Fruit fly (Drosophila melanogaster) whole organism, embryonic: ENCODE measurements around the gene TfAP-2.

ENCODE experiments used
- BEAF-32 ChIP-seq: fragments of 200-800 bp; sonication (Bioruptor generic); optimal IDR thresholded peaks from 3 replicates; lab custom pipeline; 2017; ENCODE audit warnings: missing biosample characterization, missing genetic modification characterization, mild to moderate bottlenecking, moderate library complexity, missing genetic modification reagents
- Bdp1 ChIP-seq: fragments of 200-800 bp; sonication (Bioruptor generic); optimal IDR thresholded peaks from 3 replicates; lab custom pipeline; 2016; ENCODE audit warnings: missing biosample characterization, missing genetic modification characterization
- CG10431 ChIP-seq: fragments of 200-800 bp; sonication (Bioruptor generic); optimal IDR thresholded peaks from 3 replicates; lab custom pipeline; 2018; ENCODE audit warnings: missing biosample characterization, mild to moderate bottlenecking, missing genetic modification characterization
- CG11093 ChIP-seq: fragments of 200-800 bp; sonication (Bioruptor generic); IDR thresholded peaks from 3 replicates; pipeline ENCODE4 v1.3.6; 2022; ENCODE audit warnings: missing biosample characterization, missing genetic modification characterization
- CG12299 ChIP-seq: fragments of 200-800 bp; sonication (Bioruptor generic); optimal IDR thresholded peaks from 2 replicates; lab custom pipeline; 2018; ENCODE audit warnings: missing biosample characterization, mild to moderate bottlenecking, missing genetic modification characterization
- CG14441 ChIP-seq: fragments of 200-800 bp; sonication (Bioruptor generic); IDR thresholded peaks from 2 replicates; pipeline ENCODE4 v1.3.6; 2022; ENCODE audit warnings: missing biosample characterization, missing genetic modification characterization
- CG14667 ChIP-seq: fragments of 200-800 bp; sonication (Bioruptor generic); IDR thresholded peaks from 2 replicates; pipeline ENCODE4 v1.3.6; 2022; ENCODE audit warnings: missing biosample characterization, missing genetic modification characterization
- CG14965 ChIP-seq: fragments of 200-800 bp; sonication (Bioruptor generic); optimal IDR thresholded peaks from 2 replicates; lab custom pipeline; 2016; ENCODE audit warnings: missing biosample characterization, missing genetic modification characterization, borderline replicate concordance
- CG15696 ChIP-seq: fragments of 200-800 bp; sonication (Bioruptor generic); optimal IDR thresholded peaks from 2 replicates; lab custom pipeline; 2019; ENCODE audit warnings: missing biosample characterization, mild to moderate bottlenecking, missing genetic modification characterization, moderate library complexity
- CG1602 ChIP-seq: fragments of 200-800 bp; sonication (Bioruptor generic); optimal IDR thresholded peaks from 3 replicates; lab custom pipeline; 2016; ENCODE audit warnings: missing biosample characterization, missing genetic modification characterization
- CG16863 ChIP-seq: fragments of 200-800 bp; sonication (Bioruptor generic); optimal IDR thresholded peaks from 3 replicates; lab custom pipeline; 2016; ENCODE audit warnings: missing biosample characterization, missing genetic modification characterization
- CG30403 ChIP-seq: fragments of 200-800 bp; sonication (Bioruptor generic); optimal IDR thresholded peaks from 3 replicates; lab custom pipeline; 2016; ENCODE audit warnings: missing biosample characterization, missing genetic modification characterization
- CG3065 ChIP-seq: fragments of 200-800 bp; sonication (Bioruptor generic); optimal IDR thresholded peaks from 2 replicates; lab custom pipeline; 2016; ENCODE audit warnings: missing biosample characterization, missing genetic modification characterization
- CG3281 ChIP-seq: fragments of 200-800 bp; sonication (Bioruptor generic); optimal IDR thresholded peaks from 3 replicates; lab custom pipeline; 2017; ENCODE audit warnings: missing biosample characterization, mild to moderate bottlenecking, missing genetic modification characterization
- CG4360 ChIP-seq: fragments of 200-800 bp; sonication (Bioruptor generic); IDR thresholded peaks from 2 replicates; pipeline ENCODE4 v1.3.6; 2022; ENCODE audit warnings: missing biosample characterization, missing genetic modification characterization
- CG4707 ChIP-seq: fragments of 200-800 bp; sonication (Bioruptor generic); optimal IDR thresholded peaks from 2 replicates; lab custom pipeline; 2018; ENCODE audit warnings: missing biosample characterization, mild to moderate bottlenecking, missing genetic modification characterization, moderate library complexity
- CG6254 ChIP-seq: fragments of 200-800 bp; sonication (Bioruptor generic); optimal IDR thresholded peaks from 3 replicates; lab custom pipeline; 2017; ENCODE audit warnings: mild to moderate bottlenecking, missing biosample characterization, missing genetic modification reagents, missing genetic modification characterization
- CG6689 ChIP-seq: fragments of 200-800 bp; sonication (Bioruptor generic); IDR thresholded peaks from 2 replicates; pipeline ENCODE4 v1.3.6; 2022; ENCODE audit warnings: missing biosample characterization, missing genetic modification characterization
- CG7745 ChIP-seq: fragments of 200-800 bp; sonication (Bioruptor generic); optimal IDR thresholded peaks from 2 replicates; lab custom pipeline; 2018; ENCODE audit warnings: missing biosample characterization, mild to moderate bottlenecking, missing genetic modification characterization, moderate library complexity
- D ChIP-seq, 2 experiments: fragments of 200-800 bp in 1 of 2; fragments of >200 bp in 1 of 2; sonication (Bioruptor generic) in 1 of 2; optimal IDR thresholded peaks; 2 replicates in 1 of 2; 3 replicates in 1 of 2; lab custom pipeline; 2017; ENCODE audit warnings: mild to moderate bottlenecking in 1 of 2, missing biosample characterization in 1 of 2, missing genetic modification characterization in 1 of 2, missing genetic modification reagents in 1 of 2
- Dfd ChIP-seq, 2 experiments: fragments of >200 bp; optimal IDR thresholded peaks; 2 replicates each; lab custom pipeline; 2017; ENCODE audit warnings: missing biosample characterization in 2 of 2, missing genetic modification characterization in 2 of 2
- Dip3 ChIP-seq: fragments of 200-800 bp; sonication (Bioruptor generic); optimal IDR thresholded peaks from 3 replicates; lab custom pipeline; 2016; ENCODE audit warnings: missing biosample characterization, missing genetic modification characterization
- Fer3 ChIP-seq: fragments of 200-800 bp; sonication (Bioruptor generic); optimal IDR thresholded peaks from 2 replicates; lab custom pipeline; 2018; ENCODE audit warnings: missing biosample characterization, mild to moderate bottlenecking, missing genetic modification characterization, moderate library complexity
- Gug ChIP-seq: fragments of 200-800 bp; sonication (Bioruptor generic); IDR thresholded peaks from 4 replicates; pipeline ENCODE4 v1.3.6; 2022; ENCODE audit warnings: missing biosample characterization, missing genetic modification characterization
- Hand ChIP-seq: fragments of 200-800 bp; sonication (Bioruptor generic); optimal IDR thresholded peaks from 2 replicates; lab custom pipeline; 2017; ENCODE audit warnings: mild to moderate bottlenecking, missing biosample characterization, missing genetic modification reagents, missing genetic modification characterization
- Hr39 ChIP-seq: fragments of >200 bp; optimal IDR thresholded peaks from 2 replicates; lab custom pipeline; 2017
- Lhr ChIP-seq: fragments of 200-800 bp; sonication (Bioruptor generic); optimal IDR thresholded peaks from 3 replicates; lab custom pipeline; 2017; ENCODE audit warnings: mild to moderate bottlenecking, missing biosample characterization, missing genetic modification reagents, missing genetic modification characterization
- Rfx ChIP-seq: fragments of 200-800 bp; sonication (Bioruptor generic); IDR thresholded peaks from 2 replicates; pipeline ENCODE4 v1.3.6; 2022; ENCODE audit warnings: missing biosample characterization, missing genetic modification characterization
- Sox100B ChIP-seq: fragments of 200-800 bp; sonication (Bioruptor generic); optimal IDR thresholded peaks from 3 replicates; lab custom pipeline; 2018; ENCODE audit warnings: missing biosample characterization, mild to moderate bottlenecking, missing genetic modification characterization
- Spps ChIP-seq: fragments of 200-800 bp; sonication (Bioruptor generic); optimal IDR thresholded peaks from 2 replicates; lab custom pipeline; 2018; ENCODE audit warnings: missing biosample characterization, mild to moderate bottlenecking, missing genetic modification characterization
- Ssrp ChIP-seq: fragments of 200-800 bp; sonication (Bioruptor generic); optimal IDR thresholded peaks from 2 replicates; lab custom pipeline; 2018; ENCODE audit warnings: missing biosample characterization, mild to moderate bottlenecking, missing genetic modification characterization, moderate library complexity
- TFAM ChIP-seq: fragments of 200-800 bp; sonication (Bioruptor generic); optimal IDR thresholded peaks from 2 replicates; lab custom pipeline; 2017; ENCODE audit warnings: missing biosample characterization, missing genetic modification characterization, inconsistent platforms
- ac ChIP-seq: fragments of 200-800 bp; sonication (Bioruptor generic); optimal IDR thresholded peaks from 3 replicates; lab custom pipeline; 2017; ENCODE audit warnings: missing biosample characterization, mild to moderate bottlenecking, missing genetic modification characterization
- ap ChIP-seq: fragments of 200-800 bp; sonication (Bioruptor generic); IDR thresholded peaks from 2 replicates; pipeline ENCODE4 v1.3.6; 2022; ENCODE audit warnings: missing biosample characterization, missing genetic modification characterization
- ara ChIP-seq: fragments of 200-800 bp; sonication (Bioruptor generic); IDR thresholded peaks from 2 replicates; pipeline ENCODE4 v1.3.6; 2022; ENCODE audit warnings: missing biosample characterization, missing genetic modification characterization
- ase ChIP-seq: fragments of 200-800 bp; sonication (Bioruptor generic); IDR thresholded peaks from 3 replicates; pipeline ENCODE4 v1.3.6; 2022; ENCODE audit warnings: missing biosample characterization, missing genetic modification characterization
- ato ChIP-seq: fragments of 200-800 bp; sonication (Bioruptor generic); IDR thresholded peaks from 2 replicates; pipeline ENCODE4 v1.3.6; 2022; ENCODE audit warnings: missing biosample characterization, missing genetic modification characterization; ENCODE audit not compliant: partially characterized antibody
- az2 ChIP-seq: fragments of 200-800 bp; sonication (Bioruptor generic); optimal IDR thresholded peaks from 3 replicates; lab custom pipeline; 2016; ENCODE audit warnings: missing biosample characterization, missing genetic modification characterization
- btn ChIP-seq: fragments of 200-800 bp; sonication (Bioruptor generic); optimal IDR thresholded peaks from 2 replicates; lab custom pipeline; 2016; ENCODE audit warnings: missing biosample characterization, missing genetic modification characterization
- cato ChIP-seq: fragments of 200-800 bp; sonication (Bioruptor generic); optimal IDR thresholded peaks from 2 replicates; lab custom pipeline; 2016; ENCODE audit warnings: missing biosample characterization, missing genetic modification characterization, borderline replicate concordance
- dimm ChIP-seq: fragments of 200-800 bp; sonication (Bioruptor generic); IDR thresholded peaks from 2 replicates; pipeline ENCODE4 v1.3.6; 2022; ENCODE audit warnings: missing biosample characterization, missing genetic modification characterization
- ewg ChIP-seq: fragments of 200-800 bp; sonication (Bioruptor generic); optimal IDR thresholded peaks from 3 replicates; lab custom pipeline; 2017; ENCODE audit warnings: mild to moderate bottlenecking, missing biosample characterization, missing genetic modification reagents, missing genetic modification characterization
- gt ChIP-seq: fragments of 200-800 bp; sonication (Bioruptor generic); IDR thresholded peaks from 2 replicates; pipeline ENCODE4 v1.3.6; 2022; ENCODE audit warnings: missing biosample characterization, missing genetic modification characterization
- oc ChIP-seq: fragments of 200-800 bp; sonication (Bioruptor generic); optimal IDR thresholded peaks from 2 replicates; lab custom pipeline; 2018; ENCODE audit warnings: missing biosample characterization, mild to moderate bottlenecking, missing genetic modification characterization, moderate library complexity
- pzg ChIP-seq: fragments of 200-800 bp; sonication (Bioruptor generic); optimal IDR thresholded peaks from 3 replicates; lab custom pipeline; 2018; ENCODE audit warnings: missing biosample characterization, mild to moderate bottlenecking, missing genetic modification characterization, moderate library complexity
- repo ChIP-seq: fragments of 200-800 bp; sonication (Bioruptor generic); optimal IDR thresholded peaks from 2 replicates; lab custom pipeline; 2016; ENCODE audit warnings: missing biosample characterization, missing genetic modification characterization
- sc ChIP-seq, 3 experiments: fragments of >200 bp in 2 of 3; fragments of 200-800 bp in 1 of 3; sonication (Bioruptor generic) in 1 of 3; optimal IDR thresholded peaks; 2 replicates in 2 of 3; 3 replicates in 1 of 3; lab custom pipeline; 2017; ENCODE audit warnings: mild to moderate bottlenecking in 1 of 3, missing biosample characterization in 1 of 3, missing genetic modification characterization in 1 of 3, missing genetic modification reagents in 1 of 3
- slou ChIP-seq: fragments of 200-800 bp; sonication (Bioruptor generic); optimal IDR thresholded peaks from 3 replicates; lab custom pipeline; 2016; ENCODE audit warnings: missing biosample characterization, missing genetic modification characterization
- trh ChIP-seq: fragments of 200-800 bp; sonication (Bioruptor generic); optimal IDR thresholded peaks from 2 replicates; lab custom pipeline; 2016; ENCODE audit warnings: missing biosample characterization, missing genetic modification characterization
- wor ChIP-seq: fragments of 200-800 bp; sonication (Bioruptor generic); IDR thresholded peaks from 2 replicates; pipeline ENCODE4 v1.3.6; 2022; ENCODE audit warnings: missing biosample characterization, missing genetic modification characterization
- z ChIP-seq: fragments of 200-800 bp; sonication (Bioruptor generic); IDR thresholded peaks from 3 replicates; pipeline ENCODE4 v1.3.6; 2022; ENCODE audit warnings: missing biosample characterization, missing genetic modification characterization

TfAP-2 gene

DNA sequence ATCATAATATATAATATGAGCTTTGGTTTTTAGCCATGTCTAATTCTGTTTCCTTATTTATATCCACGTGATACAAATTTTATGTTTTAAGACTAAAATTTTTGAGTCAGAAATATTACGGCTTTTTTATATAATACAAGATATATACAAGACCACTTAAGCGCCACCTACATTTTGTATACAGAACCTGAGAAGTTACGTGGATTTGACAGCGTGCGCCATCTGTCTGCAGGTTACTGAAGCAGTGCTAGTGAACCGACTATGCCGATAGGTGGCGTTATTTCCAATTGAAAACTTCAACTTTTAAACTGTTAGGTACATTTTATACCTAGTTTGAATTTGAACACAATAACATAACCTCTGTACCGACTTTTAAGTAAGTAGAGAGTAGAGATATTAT is 66.1 kb downstream of the TfAP-2 start (continued):
- TF ChIP-seq oc (peak; percentile 25), CG1602 (GFP tag; lab: Kevin White, UChicago) (peak; percentile 82), ap (GFP tag; lab: Robert Waterston, UW) (peak; percentile 15; the same call in 1 of the 2 replicates), CG6689 (GFP tag; lab: Robert Waterston, UW) (no peak; the same call in 1 of the 2 replicates), Spps (tag; lab: Kevin White, UChicago) (no peak), CG30403 (GFP tag; lab: Kevin White, UChicago) (peak; percentile 80), cato (GFP tag; lab: Kevin White, UChicago) (peak; percentile 57), Lhr (peak; percentile 85), Gug (peak; percentile 70), Sox100B (GFP tag; lab: Kevin White, UChicago) (no peak), TFAM (GFP tag; lab: Kevin White, UChicago) (no peak), Hr39 (lab: Kevin White, UChicago) (no peak), CG15696 (tag; lab: Kevin White, UChicago) (peak; percentile 86), ato (GFP tag; lab: Robert Waterston, UW) (no peak), D (optimal IDR thresholded peaks at IDR 0.05; lab: Kevin White, UChicago) (no peak), D (GFP tag; optimal IDR thresholded peaks at IDR 0.05; lab: Kevin White, UChicago) (peak; percentile 4), CG4707 (GFP tag; lab: Kevin White, UChicago) (peak; percentile 36), wor (GFP tag; lab: Robert Waterston, UW) (no peak), CG3065 (GFP tag; lab: Kevin White, UChicago) (peak; percentile 72), CG3281 (GFP tag; lab: Kevin White, UChicago) (no peak), Dip3 (GFP tag; lab: Kevin White, UChicago) (no peak), Fer3 (peak; percentile 54), CG11093 (GFP tag; lab: Robert Waterston, UW) (no peak), btn (GFP tag; lab: Kevin White, UChicago) (no peak), repo (GFP tag; lab: Kevin White, UChicago) (peak; percentile 56), CG12299 (tag; lab: Kevin White, UChicago) (no peak), CG6254 (no peak), pzg (GFP tag; lab: Kevin White, UChicago) (peak; percentile 5), ase (GFP tag; lab: Robert Waterston, UW) (peak; percentile 73), ewg (GFP tag; lab: Kevin White, UChicago) (peak; percentile 16), CG14667 (peak; percentile 61), CG4360 (GFP tag; lab: Robert Waterston, UW) (no peak), sc (optimal IDR thresholded peaks at IDR 0.05; lab: Kevin White, UChicago) (no peak), sc (GFP tag; optimal IDR thresholded peaks at IDR 0.05; lab: Kevin White, UChicago) (peak; percentile 33), slou (peak; percentile 56), CG7745 (no peak), Hand (GFP tag; lab: Kevin White, UChicago) (no peak), BEAF-32 (GFP tag; lab: Kevin White, UChicago) (no peak), CG16863 (peak; percentile 72), trh (GFP tag; lab: Kevin White, UChicago) (no peak), ac (GFP tag; lab: Kevin White, UChicago) (no peak), CG10431 (GFP tag; lab: Kevin White, UChicago) (no peak), CG14441 (GFP tag; lab: Robert Waterston, UW) (peak; percentile 62), Bdp1 (GFP tag; lab: Kevin White, UChicago) (no peak), gt (GFP tag; lab: Robert Waterston, UW) (no peak), dimm (GFP tag; lab: Robert Waterston, UW) (no peak), ara (no peak), Dfd (GFP tag; optimal IDR thresholded peaks at IDR 0.05; lab: Kevin White, UChicago) (no peak), Ssrp (tag; lab: Kevin White, UChicago) (peak; percentile 46), CG14965 (GFP tag; lab: Kevin White, UChicago) (peak; percentile 75), az2 (GFP tag; lab: Kevin White, UChicago) (peak; percentile 83), z (no peak), Rfx (peak; percentile 88)
